Worm (Caenorhabditis elegans) whole organism, late embryonic: Measurements from ENCODE around the gene ubc-22.
A peak's percentile ranks its signal among the peaks of the same experiment; 100 is the strongest.

ENCODE experiments used
- C08G9.2 ChIP-seq: sonication (generic microtip); optimal IDR thresholded peaks from 2 replicates; lab custom pipeline; 2016; ENCODE audit warnings: mild to moderate bottlenecking, missing genetic modification characterization, moderate library complexity, missing compliant biosample characterization
- C38D4.7 ChIP-seq: fragments of 200-800 bp; sonication (Bioruptor generic); optimal IDR thresholded peaks from 2 replicates; lab custom pipeline; 2018; ENCODE audit warnings: mild to moderate bottlenecking, missing genetic modification characterization, moderate library complexity, missing compliant biosample characterization
- T23F11.4 ChIP-seq: fragments of 200-800 bp; sonication (Bioruptor generic); optimal IDR thresholded peaks from 2 replicates; lab custom pipeline; 2018; ENCODE audit warnings: mild to moderate bottlenecking, missing genetic modification characterization, missing compliant biosample characterization
- Y22D7AL.16 ChIP-seq: sonication (generic microtip); optimal IDR thresholded peaks from 2 replicates; lab custom pipeline; 2016; ENCODE audit warnings: missing genetic modification characterization, missing compliant biosample characterization
- ceh-14 ChIP-seq: sonication (generic microtip); optimal IDR thresholded peaks from 2 replicates; lab custom pipeline; 2016; ENCODE audit warnings: missing genotype, missing genetic modification characterization, missing compliant biosample characterization
- ceh-19 ChIP-seq: fragments of 200-800 bp; sonication (Bioruptor generic); optimal IDR thresholded peaks from 2 replicates; lab custom pipeline; 2018; ENCODE audit warnings: mild to moderate bottlenecking, missing genetic modification characterization, missing compliant biosample characterization
- ceh-2 ChIP-seq: sonication (generic microtip); optimal IDR thresholded peaks from 2 replicates; lab custom pipeline; 2016; ENCODE audit warnings: missing genotype, missing genetic modification characterization, missing compliant biosample characterization
- ceh-31 ChIP-seq: sonication (generic microtip); optimal IDR thresholded peaks from 2 replicates; lab custom pipeline; 2016; ENCODE audit warnings: missing genetic modification characterization, missing compliant biosample characterization
- ceh-34 ChIP-seq: sonication (generic microtip); optimal IDR thresholded peaks from 2 replicates; lab custom pipeline; 2016; ENCODE audit warnings: mild to moderate bottlenecking, missing genetic modification characterization, missing compliant biosample characterization
- ceh-6 ChIP-seq: fragments of 200-800 bp; sonication (Bioruptor generic); optimal IDR thresholded peaks from 2 replicates; lab custom pipeline; 2018; ENCODE audit warnings: mild to moderate bottlenecking, missing genetic modification characterization, missing compliant biosample characterization
- che-1 ChIP-seq: sonication (generic microtip); optimal IDR thresholded peaks from 2 replicates; lab custom pipeline; 2016; ENCODE audit warnings: mild to moderate bottlenecking, missing genetic modification characterization, missing compliant biosample characterization
- dmd-4 ChIP-seq: sonication (generic microtip); optimal IDR thresholded peaks from 2 replicates; lab custom pipeline; 2016; ENCODE audit warnings: borderline replicate concordance, missing genetic modification characterization, missing compliant biosample characterization
- elt-2 ChIP-seq: sonication (generic microtip); optimal IDR thresholded peaks from 2 replicates; lab custom pipeline; 2016; ENCODE audit warnings: missing genetic modification reagents, missing genetic modification characterization, missing compliant biosample characterization
- elt-4 ChIP-seq: sonication (generic microtip); optimal IDR thresholded peaks from 2 replicates; lab custom pipeline; 2016; ENCODE audit warnings: missing genetic modification characterization, missing compliant biosample characterization
- ets-4 ChIP-seq: sonication (generic microtip); optimal IDR thresholded peaks from 2 replicates; lab custom pipeline; 2016; ENCODE audit warnings: missing genetic modification characterization, missing compliant biosample characterization
- fax-1 ChIP-seq: sonication (generic microtip); optimal IDR thresholded peaks from 2 replicates; lab custom pipeline; 2016; ENCODE audit warnings: missing genotype, missing genetic modification characterization, missing compliant biosample characterization
- fkh-10 ChIP-seq: fragments of 150-350 bp; optimal IDR thresholded peaks from 2 replicates; lab custom pipeline; 2014; ENCODE audit warnings: missing biosample characterization, missing genetic modification reagents, missing genetic modification characterization
- fkh-6 ChIP-seq: sonication (generic microtip); optimal IDR thresholded peaks from 2 replicates; lab custom pipeline; 2016; ENCODE audit warnings: missing genetic modification characterization, missing compliant biosample characterization
- hlh-13 ChIP-seq: fragments of 200-800 bp; sonication (Bioruptor generic); optimal IDR thresholded peaks from 2 replicates; lab custom pipeline; 2018; ENCODE audit warnings: mild to moderate bottlenecking, missing genetic modification characterization, missing compliant biosample characterization
- hlh-30 ChIP-seq: sonication (generic microtip); optimal IDR thresholded peaks from 2 replicates; lab custom pipeline; 2017; ENCODE audit warnings: antibody characterized with exemption, missing genetic modification characterization, missing compliant biosample characterization; ENCODE audit not compliant: insufficient read depth
- lim-6 ChIP-seq: sonication (generic microtip); optimal IDR thresholded peaks from 2 replicates; lab custom pipeline; 2016; ENCODE audit warnings: missing genetic modification characterization, missing compliant biosample characterization
- lin-11 ChIP-seq: fragments of 200-800 bp; sonication (Bioruptor generic); optimal IDR thresholded peaks from 2 replicates; lab custom pipeline; 2018; ENCODE audit warnings: mild to moderate bottlenecking, missing genetic modification characterization, missing compliant biosample characterization
- madf-2 ChIP-seq: sonication (generic microtip); optimal IDR thresholded peaks from 2 replicates; lab custom pipeline; 2017; ENCODE audit warnings: missing genetic modification characterization, missing compliant biosample characterization
- mec-3 ChIP-seq: sonication (generic microtip); optimal IDR thresholded peaks from 2 replicates; lab custom pipeline; 2016; ENCODE audit warnings: borderline replicate concordance, missing genetic modification characterization, missing compliant biosample characterization
- nhr-11 ChIP-seq: fragments of 150-350 bp; optimal IDR thresholded peaks from 2 replicates; lab custom pipeline; 2014; ENCODE audit warnings: missing biosample characterization, missing genetic modification characterization
- nhr-232 ChIP-seq: sonication (generic microtip); optimal IDR thresholded peaks from 2 replicates; lab custom pipeline; 2016; ENCODE audit warnings: missing genetic modification characterization, missing compliant biosample characterization
- npax-4 ChIP-seq: sonication (generic microtip); optimal IDR thresholded peaks from 2 replicates; lab custom pipeline; 2016; ENCODE audit warnings: missing genetic modification characterization, missing compliant biosample characterization
- pag-3 ChIP-seq: sonication (generic microtip); optimal IDR thresholded peaks from 2 replicates; lab custom pipeline; 2016; ENCODE audit warnings: missing compliant biosample characterization, missing genetic modification characterization, borderline replicate concordance
- pat-9 ChIP-seq: fragments of 200-800 bp; sonication (Bioruptor generic); optimal IDR thresholded peaks from 2 replicates; lab custom pipeline; 2018; ENCODE audit warnings: mild to moderate bottlenecking, missing genetic modification characterization, moderate library complexity, missing compliant biosample characterization
- pha-4 ChIP-seq: fragments of 150-350 bp; optimal IDR thresholded peaks from 2 replicates; lab custom pipeline; 2018; ENCODE audit warnings: missing biosample characterization, missing genetic modification reagents, missing genetic modification characterization
- pqm-1 ChIP-seq: sonication (generic microtip); optimal IDR thresholded peaks from 2 replicates; lab custom pipeline; 2016; ENCODE audit warnings: missing genetic modification characterization, missing compliant biosample characterization
- rnt-1 ChIP-seq: sonication (generic microtip); optimal IDR thresholded peaks from 2 replicates; lab custom pipeline; 2016; ENCODE audit warnings: missing genetic modification characterization, missing compliant biosample characterization
- sdc-2 ChIP-seq: sonication (generic microtip); optimal IDR thresholded peaks from 2 replicates; lab custom pipeline; 2016; ENCODE audit warnings: missing genotype, missing genetic modification characterization, missing compliant biosample characterization
- sox-2 ChIP-seq: fragments of 200-800 bp; sonication (Bioruptor generic); IDR thresholded peaks from 2 replicates; pipeline ENCODE4 v1.3.6; 2022; ENCODE audit warnings: missing genetic modification reagents, missing genetic modification characterization, missing compliant biosample characterization
- sox-4 ChIP-seq: sonication (generic microtip); optimal IDR thresholded peaks from 2 replicates; lab custom pipeline; 2017; ENCODE audit warnings: mild to moderate bottlenecking, missing genetic modification characterization, inconsistent platforms, missing compliant biosample characterization
- syd-9 ChIP-seq: sonication (generic microtip); optimal IDR thresholded peaks from 2 replicates; lab custom pipeline; 2016; ENCODE audit warnings: mild to moderate bottlenecking, missing genetic modification characterization, moderate library complexity, missing compliant biosample characterization
- tbx-2 ChIP-seq: sonication (generic microtip); optimal IDR thresholded peaks from 2 replicates; lab custom pipeline; 2016; ENCODE audit warnings: missing genetic modification characterization, missing compliant biosample characterization
- tbx-7 ChIP-seq: sonication (generic microtip); optimal IDR thresholded peaks from 2 replicates; lab custom pipeline; 2016; ENCODE audit warnings: missing genotype, missing genetic modification characterization, missing compliant biosample characterization
- unc-3 ChIP-seq, 2 experiments: fragments of 200-800 bp in 1 of 2; sonication (Bioruptor generic) in 1 of 2; sonication (generic microtip) in 1 of 2; conservative IDR thresholded peaks in 1 of 2; optimal IDR thresholded peaks in 1 of 2; 2 replicates each; pipeline versions ENCODE4 v1.3.6 to Lab custom; 2016 to 2022; ENCODE audit warnings: missing compliant biosample characterization in 2 of 2, missing genetic modification characterization in 2 of 2, missing genetic modification reagents in 1 of 2
- unc-42 ChIP-seq: sonication (generic microtip); optimal IDR thresholded peaks from 2 replicates; lab custom pipeline; 2016; ENCODE audit warnings: missing genotype, missing genetic modification characterization, missing compliant biosample characterization
- unc-55 ChIP-seq: sonication (generic microtip); optimal IDR thresholded peaks from 2 replicates; lab custom pipeline; 2017; ENCODE audit warnings: missing biosample characterization, missing genetic modification reagents, missing genetic modification characterization
- ztf-16 ChIP-seq: sonication (generic microtip); optimal IDR thresholded peaks from 2 replicates; lab custom pipeline; 2017; ENCODE audit warnings: missing genetic modification characterization, missing compliant biosample characterization

The ubc-22 gene

ce11 chrX:8888835-8889234, 19.9 kb upstream of the ubc-22 start:
- peak; percentile 33 for TF ChIP-seq unc-55 (GFP tag; lab: Kevin White, UChicago)
- no peak for TF ChIP-seq nhr-11 (tag; lab: Kevin White, UChicago)
- peak; percentile 7 for TF ChIP-seq rnt-1 (tag; lab: Kevin White, UChicago)
- peak; percentile 28 for TF ChIP-seq ceh-31 (tag; lab: Kevin White, UChicago)
- TF ChIP-seq elt-2 (tag; lab: Kevin White, UChicago): no peak
- TF ChIP-seq T23F11.4 (GFP tag; lab: Kevin White, UChicago): no peak

ce11 chrX:8882162-8882561, 13.2 kb upstream of the ubc-22 start:
- no peak for TF ChIP-seq ceh-6 (GFP tag; lab: Kevin White, UChicago)

ce11 chrX:8879349-8879748, 10.4 kb upstream of the ubc-22 start, which contains the start of gene C06E2.2:
C06E2.2 (plus strand) TSS chrX:8879649.
- no peak for TF ChIP-seq tbx-2 (tag; lab: Kevin White, UChicago)
- no peak for TF ChIP-seq npax-4
- no peak for TF ChIP-seq nhr-232
- no peak for TF ChIP-seq ceh-19 (GFP tag; lab: Kevin White, UChicago)
- TF ChIP-seq syd-9 (tag; lab: Kevin White, UChicago): no peak
- TF ChIP-seq pag-3 (tag; lab: Kevin White, UChicago): no peak
- no peak for TF ChIP-seq sox-2
- no peak for TF ChIP-seq pha-4 (tag; lab: Kevin White, UChicago)

- TF ChIP-seq hlh-13 (GFP tag; lab: Kevin White, UChicago) (no peak), fax-1 (tag; lab: Kevin White, UChicago) (no peak), unc-3 (GFP tag; conservative IDR thresholded peaks at IDR 0.05; lab: Robert Waterston, UW) (no peak), unc-3 (tag; optimal IDR thresholded peaks at IDR 0.05; lab: Kevin White, UChicago) (no peak), rnt-1 (tag; lab: Kevin White, UChicago) (no peak), mec-3 (tag; lab: Kevin White, UChicago) (no peak), tbx-7 (tag; lab: Kevin White, UChicago) (no peak), lin-11 (no peak), pat-9 (tag; lab: Kevin White, UChicago) (no peak), npax-4 (no peak), madf-2 (no peak), lim-6 (no peak), sdc-2 (tag; lab: Kevin White, UChicago) (no peak), ztf-16 (no peak), ceh-6 (GFP tag; lab: Kevin White, UChicago) (no peak), elt-4 (tag; lab: Kevin White, UChicago) (no peak)
- TF ChIP-seq, all 69 proteins: peak for 0
Observed at ce11 chrX:8878709-8879108, 9.7 kb upstream of the ubc-22 start.

- TF ChIP-seq ceh-14 (no peak), syd-9 (tag; lab: Kevin White, UChicago) (no peak), dmd-4 (no peak), ceh-2 (tag; lab: Kevin White, UChicago) (no peak), fkh-6 (no peak), hlh-30 (tag; lab: Kevin White, UChicago) (no peak), pqm-1 (no peak), C38D4.7 (GFP tag; lab: Kevin White, UChicago) (no peak), C08G9.2 (tag; lab: Kevin White, UChicago) (no peak), che-1 (tag; lab: Kevin White, UChicago) (no peak), sox-4 (no peak), lim-6 (no peak), ceh-34 (tag; lab: Kevin White, UChicago) (no peak), unc-42 (no peak), fkh-10 (GFP tag; lab: Kevin White, UChicago) (no peak), lin-11 (no peak), ets-4 (tag; lab: Kevin White, UChicago) (no peak), Y22D7AL.16 (tag; lab: Kevin White, UChicago) (no peak), elt-4 (tag; lab: Kevin White, UChicago) (no peak)
Observed at ce11 chrX:8877162-8877561, 8.2 kb upstream of the ubc-22 start.
